Fruit fly (Drosophila melanogaster): Measurements from ENCODE around the gene Fntb.

Fntb gene

DNA sequence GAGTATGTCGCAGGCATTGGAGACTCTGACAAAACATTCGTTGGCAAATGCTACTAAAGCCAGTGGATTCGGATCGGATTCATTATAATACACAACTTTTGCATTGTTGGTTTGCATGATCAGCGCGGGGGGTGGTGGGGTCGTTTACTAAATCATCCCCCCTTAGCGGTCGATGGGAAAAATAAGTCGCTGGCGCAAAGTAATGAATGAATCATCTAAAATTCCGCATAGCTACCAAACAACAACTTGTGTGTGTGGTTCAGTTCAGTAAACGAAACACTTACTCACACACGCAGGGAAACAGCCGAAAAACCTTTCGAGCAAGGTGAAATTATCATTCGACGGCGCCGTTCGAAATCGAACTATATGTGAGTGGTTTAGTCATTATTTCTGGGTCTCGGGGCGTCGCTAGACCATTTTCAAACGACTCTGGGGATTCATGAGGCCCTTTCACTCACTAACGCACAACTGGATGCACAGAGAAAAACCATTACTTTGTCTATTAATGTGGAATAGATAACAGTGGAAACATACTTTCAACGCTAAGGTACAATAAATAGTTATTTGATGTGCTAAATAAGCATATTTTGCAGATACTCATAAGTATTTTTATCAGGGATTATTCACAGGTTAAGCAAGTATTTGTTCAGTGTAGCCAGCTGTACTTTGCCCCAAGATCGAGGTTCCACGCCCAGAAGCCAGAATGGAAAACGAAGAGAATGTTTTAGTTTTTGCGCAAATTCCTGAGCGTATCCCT, 15.8 kb downstream of the Fntb start (continued):
- peak; percentile 49 for TF ChIP-seq CG17568 (GFP tag; optimal IDR thresholded peaks at IDR 0.05)
- TF ChIP-seq cg (GFP tag; optimal IDR thresholded peaks at IDR 0.05) = peak; percentile 39
- TF ChIP-seq gcm2 (GFP tag; optimal IDR thresholded peaks at IDR 0.05) = no peak
- peak; percentile 12 for TF ChIP-seq ro (GFP tag; IDR thresholded peaks at IDR 0.05)
- peak in 1 of 2 experiments; percentile 22 for TF ChIP-seq Pdp1 (GFP tag; optimal IDR thresholded peaks at IDR 0.05)
- no peak for TF ChIP-seq CG15696 (tag; optimal IDR thresholded peaks at IDR 0.05)
- TF ChIP-seq ato (GFP tag; IDR thresholded peaks at IDR 0.05; ENCODE audit: partially characterized antibody) = no peak
- TF ChIP-seq CG34422 (GFP tag; IDR thresholded peaks at IDR 0.05) = peak; percentile 17; the same call in 2 of the 3 replicates
- no peak for TF ChIP-seq B-H2 (GFP tag; optimal IDR thresholded peaks at IDR 0.05)
- peak; percentile 91 to 96 for TF ChIP-seq bsh (GFP tag; optimal IDR thresholded peaks at IDR 0.05)
- peak; percentile 49 for TF ChIP-seq CG1602 (GFP tag; optimal IDR thresholded peaks at IDR 0.05)
- TF ChIP-seq CG1024 (GFP tag; IDR thresholded peaks at IDR 0.05) = peak; percentile 78
- TF ChIP-seq Mes4 (GFP tag; optimal IDR thresholded peaks at IDR 0.05) = peak; percentile 48
- peak; percentile 29 for TF ChIP-seq CG6813 (GFP tag; optimal IDR thresholded peaks at IDR 0.05)
- TF ChIP-seq dimm (GFP tag; IDR thresholded peaks at IDR 0.05) = peak; percentile 75
- TF ChIP-seq jigr1 (GFP tag; IDR thresholded peaks at IDR 0.05) = peak; percentile 6; the same call in 2 of the 3 replicates
- peak; percentile 72 for TF ChIP-seq Aef1 (GFP tag; IDR thresholded peaks at IDR 0.05)
- peak; percentile 82 for TF ChIP-seq gce (GFP tag; IDR thresholded peaks at IDR 0.05)
- TF ChIP-seq h (optimal IDR thresholded peaks at IDR 0.05) = no peak
- TF ChIP-seq HHEX (GFP tag; optimal IDR thresholded peaks at IDR 0.05) = peak; percentile 10
- peak; percentile 52; the same call in 1 of the 2 replicates for TF ChIP-seq danr (GFP tag; IDR thresholded peaks at IDR 0.05)
- no peak for TF ChIP-seq ftz-f1 (GFP tag; optimal IDR thresholded peaks at IDR 0.05)
- TF ChIP-seq CG7556 (GFP tag; optimal IDR thresholded peaks at IDR 0.05) = peak; percentile 65
- peak; percentile 10 for TF ChIP-seq CG12236 (GFP tag; optimal IDR thresholded peaks at IDR 0.05)
- peak; percentile 73 for TF ChIP-seq tgo (GFP tag; IDR thresholded peaks at IDR 0.05)
- TF ChIP-seq CG1529 (GFP tag; optimal IDR thresholded peaks at IDR 0.05) = peak; percentile 23
- TF ChIP-seq Sin3A (optimal IDR thresholded peaks at IDR 0.05) = no peak
- TF ChIP-seq Dbx (GFP tag; IDR thresholded peaks at IDR 0.05) = peak; percentile 17; the same call in 1 of the 3 replicates
- peak; percentile 53 for TF ChIP-seq gcm (GFP tag; optimal IDR thresholded peaks at IDR 0.05)
- TF ChIP-seq kah (GFP tag; optimal IDR thresholded peaks at IDR 0.05) = no peak
- TF ChIP-seq tin (GFP tag; optimal IDR thresholded peaks at IDR 0.05) = peak; percentile 4
- TF ChIP-seq pzg (GFP tag; optimal IDR thresholded peaks at IDR 0.05) = no peak
- TF ChIP-seq CG30020 (tag; optimal IDR thresholded peaks at IDR 0.05) = peak; percentile 33
- TF ChIP-seq Xbp1 (GFP tag; optimal IDR thresholded peaks at IDR 0.05) = peak; percentile 75
- TF ChIP-seq unc-4 (GFP tag; IDR thresholded peaks at IDR 0.05; ENCODE audit: partially characterized antibody) = no peak
- TF ChIP-seq CG7928 (GFP tag; optimal IDR thresholded peaks at IDR 0.05) = no peak
- peak; percentile 68 for TF ChIP-seq CG2202 (tag; optimal IDR thresholded peaks at IDR 0.05)
- TF ChIP-seq CG8281 (tag; optimal IDR thresholded peaks at IDR 0.05) = no peak
- TF ChIP-seq CG33557 (GFP tag; optimal IDR thresholded peaks at IDR 0.05) = no peak
- peak; percentile 86 for TF ChIP-seq Rx (GFP tag; IDR thresholded peaks at IDR 0.05)
- peak; percentile 58 for TF ChIP-seq CG3847 (GFP tag; IDR thresholded peaks at IDR 0.05)
- peak; percentile 63 for TF ChIP-seq en (GFP tag; optimal IDR thresholded peaks at IDR 0.05)
- peak; percentile 79 for TF ChIP-seq tap (tag; optimal IDR thresholded peaks at IDR 0.05)
- peak; percentile 7 for TF ChIP-seq Fer2 (tag; optimal IDR thresholded peaks at IDR 0.05)
- peak; percentile 30 for TF ChIP-seq CG8089 (GFP tag; optimal IDR thresholded peaks at IDR 0.05)
- TF ChIP-seq az2 (GFP tag; optimal IDR thresholded peaks at IDR 0.05) = peak; percentile 67
- no peak for TF ChIP-seq abd-A (tag; optimal IDR thresholded peaks at IDR 0.05)
- TF ChIP-seq Ets65A (GFP tag) = peak; percentile 96
- TF ChIP-seq bcd (GFP tag; optimal IDR thresholded peaks at IDR 0.05) = peak; percentile 66
- TF ChIP-seq CG8388 (GFP tag; optimal IDR thresholded peaks at IDR 0.05) = peak; percentile 82

All from whole organism, embryonic.